Worm (Caenorhabditis elegans) whole organism, early embryonic: ENCODE data around the gene F35C11.2.

Experiments
- ama-1 ChIP-seq: fragments of 150-350 bp; optimal IDR thresholded peaks from 2 replicates; lab custom pipeline; 2014
- ceh-13 ChIP-seq: fragments of 200-800 bp; sonication (Bioruptor generic); optimal IDR thresholded peaks from 2 replicates; lab custom pipeline; 2018; ENCODE audit warnings: mild to moderate bottlenecking, missing genetic modification characterization, missing compliant biosample characterization
- flt-1 ChIP-seq: fragments of 200-800 bp; sonication (Bioruptor generic); IDR thresholded peaks from 2 replicates; pipeline ENCODE4 v1.3.6; 2022; ENCODE audit warnings: missing genetic modification characterization, missing compliant biosample characterization
- hmg-4 ChIP-seq: fragments of 200-800 bp; sonication (Bioruptor generic); optimal IDR thresholded peaks from 2 replicates; lab custom pipeline; 2018; ENCODE audit warnings: mild to moderate bottlenecking, missing genetic modification characterization, missing compliant biosample characterization
- hnd-1 ChIP-seq: sonication (generic microtip); optimal IDR thresholded peaks from 2 replicates; lab custom pipeline; 2016; ENCODE audit warnings: missing genetic modification characterization, missing compliant biosample characterization
- scrt-1 ChIP-seq: fragments of 200-800 bp; sonication (Bioruptor generic); IDR thresholded peaks from 2 replicates; pipeline ENCODE4 v1.3.6; 2022; ENCODE audit warnings: missing genetic modification characterization, missing compliant biosample characterization
- tbx-11 ChIP-seq: fragments of 200-800 bp; sonication (Bioruptor generic); IDR thresholded peaks from 2 replicates; pipeline ENCODE4 v1.3.6; 2022; ENCODE audit warnings: missing genetic modification characterization, missing compliant biosample characterization

ce11 chrII:8267679-8268078 lies 19.0 kb upstream of the F35C11.2 start:
- no peak for TF ChIP-seq hnd-1
- no peak for TF ChIP-seq ama-1 (lab: Kevin White, UChicago)
- no peak for TF ChIP-seq ceh-13 (GFP tag; lab: Kevin White, UChicago)
- no peak for TF ChIP-seq flt-1
- no peak for TF ChIP-seq tbx-11 (GFP tag; lab: Robert Waterston, UW)
- no peak for TF ChIP-seq scrt-1
- no peak for TF ChIP-seq hmg-4
